Worm (Caenorhabditis elegans) whole organism, L1 larva: Measurements from ENCODE around the gene srh-216.

Experiments used
- efl-1 ChIP-seq, 4 experiments: fragments of 150-350 bp; optimal IDR thresholded peaks in 3 of 4; peaks in 1 of 4; 1 replicate in 1 of 4; 2 replicates in 3 of 4; lab custom pipeline; 2014; ENCODE audit warnings: missing biosample characterization in 2 of 4, missing genetic modification characterization in 2 of 4, missing genetic modification reagents in 2 of 4
- nhr-19 ChIP-seq: fragments of 200-800 bp; sonication (Bioruptor generic); conservative IDR thresholded peaks from 2 replicates; pipeline ENCODE4 v1.3.6; 2022; ENCODE audit warnings: missing genetic modification characterization, missing compliant biosample characterization
- unc-62 ChIP-seq: fragments of 150-350 bp; optimal IDR thresholded peaks from 2 replicates; lab custom pipeline; 2014; ENCODE audit warnings: missing biosample characterization, missing genetic modification reagents, missing genetic modification characterization

- TF ChIP-seq unc-62 (GFP tag; lab: Kevin White, UChicago) (no peak), nhr-19 (GFP tag; lab: Robert Waterston, UW) (no peak), efl-1 (optimal IDR thresholded peaks at IDR 0.05; lab: Kevin White, UChicago) (no peak), efl-1 (GFP tag; optimal IDR thresholded peaks at IDR 0.05 in 1 of 2; lab: Kevin White, UChicago) (no peak)
Observed at ce11 chrV:16869740-16870139, 42.4 kb upstream of the srh-216 start, which contains the start of gene clec-33.
